Fruit fly (Drosophila melanogaster) whole organism, embryonic: Measurements from ENCODE around the gene TkR86C.

Source experiments
- B-H1 ChIP-seq: fragments of 200-800 bp; sonication (Bioruptor generic); IDR thresholded peaks from 3 replicates; pipeline ENCODE4 v1.3.6; 2022; ENCODE audit warnings: missing biosample characterization, missing genetic modification characterization
- Bdp1 ChIP-seq: fragments of 200-800 bp; sonication (Bioruptor generic); optimal IDR thresholded peaks from 3 replicates; lab custom pipeline; 2016; ENCODE audit warnings: missing biosample characterization, missing genetic modification characterization
- BtbVII ChIP-seq: fragments of 200-800 bp; sonication (Bioruptor generic); optimal IDR thresholded peaks from 3 replicates; lab custom pipeline; 2017; ENCODE audit warnings: missing biosample characterization, mild to moderate bottlenecking, missing genetic modification characterization
- CG1024 ChIP-seq: fragments of 200-800 bp; sonication (Bioruptor generic); IDR thresholded peaks from 2 replicates; pipeline ENCODE4 v1.3.6; 2022; ENCODE audit warnings: missing biosample characterization, missing genetic modification characterization
- CG10366 ChIP-seq: fragments of 200-800 bp; sonication (Bioruptor generic); IDR thresholded peaks from 2 replicates; pipeline ENCODE4 v1.3.6; 2022; ENCODE audit warnings: missing biosample characterization, missing genetic modification characterization
- CG10565 ChIP-seq: fragments of 200-800 bp; sonication (Bioruptor generic); optimal IDR thresholded peaks from 3 replicates; lab custom pipeline; 2016; ENCODE audit warnings: missing biosample characterization, mild to moderate bottlenecking, missing genetic modification characterization
- CG11398 ChIP-seq: fragments of 200-800 bp; sonication (Bioruptor generic); optimal IDR thresholded peaks from 2 replicates; lab custom pipeline; 2016; ENCODE audit warnings: missing biosample characterization, missing genetic modification characterization
- CG11696 ChIP-seq: fragments of 200-800 bp; sonication (Bioruptor generic); IDR thresholded peaks from 2 replicates; pipeline ENCODE4 v1.3.6; 2022; ENCODE audit warnings: missing biosample characterization, missing genetic modification characterization
- CG14667 ChIP-seq: fragments of 200-800 bp; sonication (Bioruptor generic); IDR thresholded peaks from 2 replicates; pipeline ENCODE4 v1.3.6; 2022; ENCODE audit warnings: missing biosample characterization, missing genetic modification characterization
- CG16813 ChIP-seq: fragments of 200-800 bp; sonication (Bioruptor generic); IDR thresholded peaks from 3 replicates; pipeline ENCODE4 v1.3.6; 2022; ENCODE audit warnings: missing biosample characterization, missing genetic modification characterization; ENCODE audit not compliant: partially characterized antibody
- CG18476 ChIP-seq: fragments of 200-800 bp; sonication (Bioruptor generic); optimal IDR thresholded peaks from 2 replicates; lab custom pipeline; 2016; ENCODE audit warnings: missing biosample characterization, mild to moderate bottlenecking, missing genetic modification characterization
- CG18619 ChIP-seq: fragments of 200-800 bp; sonication (Bioruptor generic); optimal IDR thresholded peaks from 3 replicates; lab custom pipeline; 2017; ENCODE audit warnings: missing biosample characterization, mild to moderate bottlenecking, missing genetic modification characterization
- CG2678 ChIP-seq: fragments of 200-800 bp; sonication (Bioruptor generic); optimal IDR thresholded peaks from 3 replicates; lab custom pipeline; 2019; ENCODE audit warnings: missing biosample characterization, mild to moderate bottlenecking, missing genetic modification characterization, moderate library complexity
- CG4282 ChIP-seq: fragments of 200-800 bp; sonication (Bioruptor generic); optimal IDR thresholded peaks from 2 replicates; lab custom pipeline; 2016; ENCODE audit warnings: missing biosample characterization, missing genetic modification characterization
- CG5180 ChIP-seq: fragments of 200-800 bp; sonication (Bioruptor generic); optimal IDR thresholded peaks from 3 replicates; lab custom pipeline; 2017; ENCODE audit warnings: missing biosample characterization, missing genetic modification characterization, mild to moderate bottlenecking, moderate library complexity, missing genetic modification reagents
- CG6254 ChIP-seq: fragments of 200-800 bp; sonication (Bioruptor generic); optimal IDR thresholded peaks from 3 replicates; lab custom pipeline; 2017; ENCODE audit warnings: mild to moderate bottlenecking, missing biosample characterization, missing genetic modification reagents, missing genetic modification characterization
- CG6854 ChIP-seq: fragments of 200-800 bp; sonication (Bioruptor generic); optimal IDR thresholded peaks from 3 replicates; lab custom pipeline; 2017; ENCODE audit warnings: missing biosample characterization, mild to moderate bottlenecking, missing genetic modification characterization
- CG7372 ChIP-seq: fragments of 200-800 bp; sonication (Bioruptor generic); IDR thresholded peaks from 2 replicates; pipeline ENCODE4 v1.3.6; 2022; ENCODE audit warnings: missing biosample characterization, missing genetic modification characterization
- CG7786 ChIP-seq: fragments of 200-800 bp; sonication (Bioruptor generic); optimal IDR thresholded peaks from 2 replicates; lab custom pipeline; 2016; ENCODE audit warnings: missing biosample characterization, missing genetic modification characterization
- CG9817 ChIP-seq: fragments of 200-800 bp; sonication (Bioruptor generic); optimal IDR thresholded peaks from 2 replicates; lab custom pipeline; 2018; ENCODE audit warnings: missing biosample characterization, mild to moderate bottlenecking, missing genetic modification characterization, moderate library complexity
- Dref ChIP-seq: fragments of 200-800 bp; sonication (Bioruptor generic); IDR thresholded peaks from 2 replicates; pipeline ENCODE4 v1.3.6; 2022; ENCODE audit warnings: missing biosample characterization, missing genetic modification characterization
- Gug ChIP-seq: fragments of 200-800 bp; sonication (Bioruptor generic); IDR thresholded peaks from 4 replicates; pipeline ENCODE4 v1.3.6; 2022; ENCODE audit warnings: missing biosample characterization, missing genetic modification characterization
- H15 ChIP-seq: fragments of 200-800 bp; sonication (Bioruptor generic); IDR thresholded peaks from 3 replicates; pipeline ENCODE4 v1.3.6; 2022; ENCODE audit warnings: missing biosample characterization, missing genetic modification characterization
- MBD-R2 ChIP-seq: fragments of 200-800 bp; sonication (Bioruptor generic); IDR thresholded peaks from 2 replicates; pipeline ENCODE4 v1.3.6; 2022; ENCODE audit warnings: missing biosample characterization, missing genetic modification characterization
- Med ChIP-seq: fragments of 200-800 bp; sonication (Bioruptor generic); peaks from one replicate; lab custom pipeline; 2016; ENCODE audit warnings: missing biosample characterization, missing genetic modification characterization, mild to moderate bottlenecking, inconsistent platforms, moderate library complexity
- NfI ChIP-seq: fragments of 200-800 bp; sonication (Bioruptor generic); optimal IDR thresholded peaks from 3 replicates; lab custom pipeline; 2018; ENCODE audit warnings: missing biosample characterization, mild to moderate bottlenecking, missing genetic modification characterization, moderate library complexity
- Scr ChIP-seq: fragments of 200-800 bp; sonication (Bioruptor generic); IDR thresholded peaks from 2 replicates; pipeline ENCODE4 v1.3.6; 2022; ENCODE audit warnings: missing biosample characterization, missing genetic modification characterization; ENCODE audit not compliant: partially characterized antibody
- Sry-β ChIP-seq: fragments of 200-800 bp; sonication (Bioruptor generic); optimal IDR thresholded peaks from 2 replicates; lab custom pipeline; 2018; ENCODE audit warnings: missing biosample characterization, mild to moderate bottlenecking, missing genetic modification characterization, moderate library complexity
- ara ChIP-seq: fragments of 200-800 bp; sonication (Bioruptor generic); IDR thresholded peaks from 2 replicates; pipeline ENCODE4 v1.3.6; 2022; ENCODE audit warnings: missing biosample characterization, missing genetic modification characterization
- bab2 ChIP-seq: fragments of 200-800 bp; sonication (Bioruptor generic); optimal IDR thresholded peaks from 2 replicates; lab custom pipeline; 2016; ENCODE audit warnings: missing biosample characterization, missing genetic modification characterization
- bowl ChIP-seq: fragments of 200-800 bp; sonication (Bioruptor generic); IDR thresholded peaks from 2 replicates; pipeline ENCODE4 v1.3.6; 2022; ENCODE audit warnings: missing biosample characterization, missing genetic modification characterization
- btn ChIP-seq: fragments of 200-800 bp; sonication (Bioruptor generic); optimal IDR thresholded peaks from 2 replicates; lab custom pipeline; 2016; ENCODE audit warnings: missing biosample characterization, missing genetic modification characterization
- fd102C ChIP-seq: fragments of 200-800 bp; sonication (Bioruptor generic); optimal IDR thresholded peaks from 2 replicates; lab custom pipeline; 2018; ENCODE audit warnings: missing biosample characterization, mild to moderate bottlenecking, missing genetic modification characterization, moderate library complexity
- fru ChIP-seq: fragments of >200 bp; optimal IDR thresholded peaks from 2 replicates; lab custom pipeline; 2017
- gro ChIP-seq: fragments of 200-800 bp; sonication (Bioruptor generic); optimal IDR thresholded peaks from 2 replicates; lab custom pipeline; 2016; ENCODE audit warnings: missing biosample characterization, missing genetic modification characterization
- her ChIP-seq: fragments of 200-800 bp; sonication (Bioruptor generic); optimal IDR thresholded peaks from 2 replicates; lab custom pipeline; 2016; ENCODE audit warnings: missing biosample characterization, missing genetic modification characterization
- insv ChIP-seq, 2 experiments: fragments of 200-800 bp; sonication (Bioruptor generic); optimal IDR thresholded peaks; 3 replicates each; lab custom pipeline; 2016 to 2018; ENCODE audit warnings: missing biosample characterization in 2 of 2, missing genetic modification characterization in 2 of 2
- inv ChIP-seq: fragments of 200-800 bp; sonication (Bioruptor generic); IDR thresholded peaks from 2 replicates; pipeline ENCODE4 v1.3.6; 2022; ENCODE audit warnings: missing biosample characterization, missing genetic modification characterization; ENCODE audit not compliant: partially characterized antibody
- lbe ChIP-seq: fragments of 200-800 bp; sonication (Bioruptor generic); optimal IDR thresholded peaks from 2 replicates; lab custom pipeline; 2016; ENCODE audit warnings: missing biosample characterization, mild to moderate bottlenecking, missing genetic modification characterization
- luna ChIP-seq: fragments of 200-800 bp; sonication (Bioruptor generic); optimal IDR thresholded peaks from 2 replicates; lab custom pipeline; 2016; ENCODE audit warnings: missing biosample characterization, missing genetic modification characterization
- odd ChIP-seq: fragments of 200-800 bp; sonication (Bioruptor generic); optimal IDR thresholded peaks from 2 replicates; lab custom pipeline; 2017; ENCODE audit warnings: missing biosample characterization, mild to moderate bottlenecking, missing genetic modification characterization
- p53 ChIP-seq: fragments of 200-800 bp; sonication (Bioruptor generic); optimal IDR thresholded peaks from 2 replicates; lab custom pipeline; 2016; ENCODE audit warnings: missing biosample characterization, missing genetic modification characterization
- psq ChIP-seq: fragments of 200-800 bp; sonication (Bioruptor generic); optimal IDR thresholded peaks from 2 replicates; lab custom pipeline; 2017; ENCODE audit warnings: missing biosample characterization, missing genetic modification characterization
- scrt ChIP-seq: fragments of 200-800 bp; sonication (Bioruptor generic); optimal IDR thresholded peaks from 2 replicates; lab custom pipeline; 2018; ENCODE audit warnings: missing biosample characterization, mild to moderate bottlenecking, missing genetic modification characterization, moderate library complexity
- sd ChIP-seq: fragments of 200-800 bp; sonication (Bioruptor generic); optimal IDR thresholded peaks from 3 replicates; lab custom pipeline; 2018; ENCODE audit warnings: missing biosample characterization, mild to moderate bottlenecking, missing genetic modification characterization, moderate library complexity
- tin ChIP-seq: fragments of 200-800 bp; sonication (Bioruptor generic); optimal IDR thresholded peaks from 3 replicates; lab custom pipeline; 2016; ENCODE audit warnings: missing biosample characterization, missing genetic modification characterization
- tll ChIP-seq, 2 experiments: fragments of 200-800 bp in 1 of 2; fragments of >200 bp in 1 of 2; sonication (Bioruptor generic) in 1 of 2; optimal IDR thresholded peaks; 2 replicates each; lab custom pipeline; 2017 to 2019; ENCODE audit warnings: missing biosample characterization in 2 of 2, missing genetic modification characterization in 2 of 2, mild to moderate bottlenecking in 1 of 2, moderate library complexity in 1 of 2
- trh ChIP-seq: fragments of 200-800 bp; sonication (Bioruptor generic); optimal IDR thresholded peaks from 2 replicates; lab custom pipeline; 2016; ENCODE audit warnings: missing biosample characterization, missing genetic modification characterization
- tx ChIP-seq: fragments of 200-800 bp; sonication (Bioruptor generic); optimal IDR thresholded peaks from 2 replicates; lab custom pipeline; 2016; ENCODE audit warnings: missing biosample characterization, missing genetic modification characterization

The TkR86C gene

dm6 chr3R:10760966-10761855, 10.2 kb upstream of the TkR86C start, which contains the start of the genes MED7 and Cap-H2 (continued):
- peak; percentile 95 for TF ChIP-seq bab2
- peak; percentile 74 for TF ChIP-seq NfI
- TF ChIP-seq CG5180 = no peak
- peak in 1 of 2 experiments; percentile 31 for TF ChIP-seq insv (GFP tag; optimal IDR thresholded peaks at IDR 0.05; lab: Kevin White, UChicago)
- TF ChIP-seq fd102C (GFP tag; lab: Kevin White, UChicago) = peak; percentile 24
- peak; percentile 73 for TF ChIP-seq CG7372 (GFP tag; lab: Robert Waterston, UW)
- TF ChIP-seq CG4282 (GFP tag; lab: Kevin White, UChicago) = peak; percentile 4
- peak; percentile 56 for TF ChIP-seq CG7786 (GFP tag; lab: Kevin White, UChicago)
- peak; percentile 11 for TF ChIP-seq btn (GFP tag; lab: Kevin White, UChicago)
- TF ChIP-seq her (GFP tag; lab: Kevin White, UChicago) = peak; percentile 26
- TF ChIP-seq luna (GFP tag; lab: Kevin White, UChicago) = peak; percentile 7
- TF ChIP-seq CG16813 (GFP tag; lab: Robert Waterston, UW) = peak; percentile 99
- peak; percentile 99 for TF ChIP-seq Scr (GFP tag; lab: Robert Waterston, UW)
- peak; percentile 83 for TF ChIP-seq CG10366
- peak; percentile 8 for TF ChIP-seq odd (GFP tag; lab: Kevin White, UChicago)
- TF ChIP-seq CG1024 = 0 out of 2 replicates have a peak, but pooled peaks have one; percentile 42
- TF ChIP-seq BtbVII (GFP tag; lab: Kevin White, UChicago) = peak; percentile 5
- peak; percentile 69 for TF ChIP-seq lbe
- TF ChIP-seq psq = peak; percentile 97
- peak; percentile 81 for TF ChIP-seq Gug (GFP tag; lab: Robert Waterston, UW)
- no peak for TF ChIP-seq CG6854 (GFP tag; lab: Kevin White, UChicago)
- TF ChIP-seq p53 (GFP tag; lab: Kevin White, UChicago) = peak; percentile 20
- TF ChIP-seq Sry-β (GFP tag; lab: Kevin White, UChicago) = no peak
- no peak for TF ChIP-seq bowl (GFP tag; lab: Robert Waterston, UW)
- TF ChIP-seq Med (GFP tag; lab: Kevin White, UChicago) = peak; percentile 98
- 0 out of 2 replicates have a peak, but pooled peaks have one; percentile 34 for TF ChIP-seq CG11696 (GFP tag; lab: Robert Waterston, UW)
- peak; percentile 78 for TF ChIP-seq CG18476 (GFP tag; lab: Kevin White, UChicago)
- TF ChIP-seq trh = peak; percentile 84
- TF ChIP-seq tx (GFP tag; lab: Kevin White, UChicago) = peak; percentile 63
- no peak for TF ChIP-seq CG11398 (GFP tag; lab: Kevin White, UChicago)
- no peak for TF ChIP-seq CG2678 (tag; lab: Kevin White, UChicago)
- no peak for TF ChIP-seq sd (tag; lab: Kevin White, UChicago)
- peak; percentile 84 for TF ChIP-seq CG9817 (tag; lab: Kevin White, UChicago)
- TF ChIP-seq inv (GFP tag; lab: Robert Waterston, UW) = peak; percentile 98
- TF ChIP-seq H15 (GFP tag; lab: Robert Waterston, UW) = peak; percentile 73; the same call in 2 of the 3 replicates
- TF ChIP-seq fru (lab: Kevin White, UChicago) = no peak
- peak; percentile 85 for TF ChIP-seq gro (GFP tag; lab: Kevin White, UChicago)
- peak; percentile 56 to 78 for TF ChIP-seq tll (GFP tag; optimal IDR thresholded peaks at IDR 0.05; lab: Kevin White, UChicago)
- TF ChIP-seq MBD-R2 (GFP tag; lab: Robert Waterston, UW) = peak; percentile 91
- peak; percentile 70 for TF ChIP-seq Bdp1
- peak; percentile 18 for TF ChIP-seq CG6254 (GFP tag; lab: Kevin White, UChicago)
- peak; percentile 73 for TF ChIP-seq ara (GFP tag; lab: Robert Waterston, UW)
- no peak for TF ChIP-seq scrt (GFP tag; lab: Kevin White, UChicago)
- TF ChIP-seq B-H1 (GFP tag; lab: Robert Waterston, UW) = peak; percentile 63
- TF ChIP-seq tin (GFP tag; lab: Kevin White, UChicago) = peak; percentile 88
- TF ChIP-seq Dref = peak; percentile 79
- peak; percentile 5 for TF ChIP-seq CG10565 (GFP tag; lab: Kevin White, UChicago)
- peak; percentile 52 for TF ChIP-seq CG18619 (GFP tag; lab: Kevin White, UChicago)
- peak; percentile 73 for TF ChIP-seq CG14667 (GFP tag; lab: Robert Waterston, UW)
